Worm (Caenorhabditis elegans): ENCODE results near the gene ugt-14.

ce11 chrV:4918664-4919257 is 12.7 kb downstream of the ugt-14 start, which contains the start of gene C02E7.6:
- no peak for TF ChIP-seq lin-13 (GFP tag; optimal IDR thresholded peaks at IDR 0.05)
- TF ChIP-seq snpc-4 (tag; optimal IDR thresholded peaks at IDR 0.05): no peak
- TF ChIP-seq sma-9 (GFP tag; optimal IDR thresholded peaks at IDR 0.05): peak; percentile 23
- no peak for TF ChIP-seq sma-9 (tag; optimal IDR thresholded peaks at IDR 0.05)
- TF ChIP-seq ama-1 (optimal IDR thresholded peaks at IDR 0.05): no peak
- TF ChIP-seq nhr-237 (tag; optimal IDR thresholded peaks at IDR 0.05): no peak
- TF ChIP-seq F13H6.1 (tag; optimal IDR thresholded peaks at IDR 0.05): no peak
- TF ChIP-seq fos-1 (tag; optimal IDR thresholded peaks at IDR 0.05): no peak
- no peak for TF ChIP-seq mab-5 (tag; optimal IDR thresholded peaks at IDR 0.05)

Measured in whole organism, L2 larva.